Fruit fly (Drosophila melanogaster) whole organism, embryonic: ENCODE measurements around the gene Pink1.

Source experiments
- Adf1 ChIP-seq: fragments of 200-800 bp; sonication (Bioruptor generic); IDR thresholded peaks from 2 replicates; pipeline ENCODE4 v1.3.6; 2022; ENCODE audit warnings: missing biosample characterization, missing genetic modification characterization
- B-H2 ChIP-seq: fragments of 200-800 bp; sonication (Bioruptor generic); optimal IDR thresholded peaks from 2 replicates; lab custom pipeline; 2018; ENCODE audit warnings: missing biosample characterization, mild to moderate bottlenecking, missing genetic modification characterization
- Bdp1 ChIP-seq: fragments of 200-800 bp; sonication (Bioruptor generic); optimal IDR thresholded peaks from 3 replicates; lab custom pipeline; 2016; ENCODE audit warnings: missing biosample characterization, missing genetic modification characterization
- CG10321 ChIP-seq: fragments of 200-800 bp; sonication (Bioruptor generic); IDR thresholded peaks from 2 replicates; pipeline ENCODE4 v1.3.6; 2022; ENCODE audit warnings: missing biosample characterization, missing genetic modification characterization
- CG10654 ChIP-seq: fragments of 200-800 bp; sonication (Bioruptor generic); optimal IDR thresholded peaks from 2 replicates; lab custom pipeline; 2016; ENCODE audit warnings: missing biosample characterization, missing genetic modification characterization
- CG11085 ChIP-seq: fragments of 200-800 bp; sonication (Bioruptor generic); IDR thresholded peaks from 2 replicates; pipeline ENCODE4 v1.3.6; 2022; ENCODE audit warnings: missing biosample characterization, missing genetic modification characterization
- CG11456 ChIP-seq: fragments of 200-800 bp; sonication (Bioruptor generic); IDR thresholded peaks from 3 replicates; pipeline ENCODE4 v1.3.6; 2022; ENCODE audit warnings: missing biosample characterization, missing genetic modification characterization
- CG12659 ChIP-seq: fragments of 200-800 bp; sonication (Bioruptor generic); optimal IDR thresholded peaks from 3 replicates; lab custom pipeline; 2017; ENCODE audit warnings: mild to moderate bottlenecking, missing biosample characterization, missing genetic modification reagents, missing genetic modification characterization
- CG13894 ChIP-seq: fragments of 200-800 bp; sonication (Bioruptor generic); optimal IDR thresholded peaks from 3 replicates; lab custom pipeline; 2018; ENCODE audit warnings: missing biosample characterization, mild to moderate bottlenecking, missing genetic modification characterization, moderate library complexity
- CG15269 ChIP-seq: fragments of 200-800 bp; sonication (Bioruptor generic); optimal IDR thresholded peaks from 2 replicates; lab custom pipeline; 2018; ENCODE audit warnings: missing biosample characterization, mild to moderate bottlenecking, missing genetic modification characterization, moderate library complexity
- CG16779 ChIP-seq: fragments of 200-800 bp; sonication (Bioruptor generic); IDR thresholded peaks from 2 replicates; pipeline ENCODE4 v1.3.6; 2022; ENCODE audit warnings: missing biosample characterization, missing genetic modification characterization
- CG30020 ChIP-seq: fragments of 200-800 bp; optimal IDR thresholded peaks from 2 replicates; lab custom pipeline; 2019; ENCODE audit warnings: missing biosample characterization, mild to moderate bottlenecking, missing genetic modification characterization, moderate library complexity
- CG3163 ChIP-seq: fragments of 200-800 bp; sonication (Bioruptor generic); optimal IDR thresholded peaks from 3 replicates; lab custom pipeline; 2016; ENCODE audit warnings: missing biosample characterization, missing genetic modification characterization
- CG32767 ChIP-seq: fragments of 200-800 bp; sonication (Bioruptor generic); IDR thresholded peaks from 2 replicates; pipeline ENCODE4 v1.3.6; 2022; ENCODE audit warnings: missing biosample characterization, missing genetic modification characterization
- CG3407 ChIP-seq: fragments of 200-800 bp; sonication (Bioruptor generic); optimal IDR thresholded peaks from 2 replicates; lab custom pipeline; 2018; ENCODE audit warnings: missing biosample characterization, mild to moderate bottlenecking, missing genetic modification characterization
- CG5953 ChIP-seq: fragments of 200-800 bp; sonication (Bioruptor generic); IDR thresholded peaks from 2 replicates; pipeline ENCODE4 v1.3.6; 2022; ENCODE audit warnings: missing biosample characterization, missing genetic modification characterization
- CG6254 ChIP-seq: fragments of 200-800 bp; sonication (Bioruptor generic); optimal IDR thresholded peaks from 3 replicates; lab custom pipeline; 2017; ENCODE audit warnings: mild to moderate bottlenecking, missing biosample characterization, missing genetic modification reagents, missing genetic modification characterization
- CG6272 ChIP-seq: fragments of 200-800 bp; sonication (Bioruptor generic); IDR thresholded peaks from 2 replicates; pipeline ENCODE4 v1.3.6; 2022; ENCODE audit warnings: missing biosample characterization, missing genetic modification characterization
- CG8388 ChIP-seq: fragments of 200-800 bp; sonication (Bioruptor generic); optimal IDR thresholded peaks from 2 replicates; lab custom pipeline; 2019; ENCODE audit warnings: missing biosample characterization, mild to moderate bottlenecking, missing genetic modification characterization, moderate library complexity
- CG8944 ChIP-seq: fragments of 200-800 bp; sonication (Bioruptor generic); optimal IDR thresholded peaks from 3 replicates; lab custom pipeline; 2016; ENCODE audit warnings: missing biosample characterization, missing genetic modification characterization
- Camta ChIP-seq: fragments of 200-800 bp; sonication (Bioruptor generic); optimal IDR thresholded peaks from 2 replicates; lab custom pipeline; 2016; ENCODE audit warnings: missing biosample characterization, missing genetic modification characterization
- CkIIα-i1 ChIP-seq: fragments of 200-800 bp; sonication (Bioruptor generic); IDR thresholded peaks from 2 replicates; pipeline ENCODE4 v1.3.6; 2022; ENCODE audit warnings: missing biosample characterization, missing genetic modification characterization
- D19A ChIP-seq: fragments of 200-800 bp; optimal IDR thresholded peaks from 3 replicates; lab custom pipeline; 2019; ENCODE audit warnings: missing biosample characterization, mild to moderate bottlenecking, missing genetic modification characterization, moderate library complexity
- E2f1 ChIP-seq: fragments of 200-800 bp; sonication (Bioruptor generic); IDR thresholded peaks from 2 replicates; pipeline ENCODE4 v1.3.6; 2022; ENCODE audit warnings: missing biosample characterization, missing genetic modification characterization
- Eip74EF ChIP-seq, 2 experiments: fragments of 200-800 bp in 1 of 2; fragments of >200 bp in 1 of 2; sonication (Bioruptor generic) in 1 of 2; optimal IDR thresholded peaks; 2 replicates each; lab custom pipeline; 2017 to 2019; ENCODE audit warnings: missing biosample characterization in 2 of 2, missing genetic modification characterization in 2 of 2, mild to moderate bottlenecking in 1 of 2, moderate library complexity in 1 of 2
- Elba2 ChIP-seq: fragments of 200-800 bp; sonication (Bioruptor generic); optimal IDR thresholded peaks from 3 replicates; lab custom pipeline; 2016; ENCODE audit warnings: missing biosample characterization, missing genetic modification characterization
- HHEX ChIP-seq: fragments of 200-800 bp; sonication (Bioruptor generic); optimal IDR thresholded peaks from 3 replicates; lab custom pipeline; 2017; ENCODE audit warnings: missing biosample characterization, mild to moderate bottlenecking, missing genetic modification characterization, missing genetic modification reagents
- Hr51 ChIP-seq, 2 experiments: fragments of 200-800 bp; sonication (Bioruptor generic); optimal IDR thresholded peaks; 2 replicates in 1 of 2; 3 replicates in 1 of 2; lab custom pipeline; 2016 to 2018; ENCODE audit warnings: missing biosample characterization in 2 of 2, missing genetic modification characterization in 2 of 2, mild to moderate bottlenecking in 1 of 2, moderate library complexity in 1 of 2
- Hsf ChIP-seq: fragments of 200-800 bp; sonication (Bioruptor generic); optimal IDR thresholded peaks from 3 replicates; lab custom pipeline; 2016; ENCODE audit warnings: missing biosample characterization, missing genetic modification characterization
- Jarid2 ChIP-seq: fragments of 200-800 bp; sonication (Bioruptor generic); optimal IDR thresholded peaks from 3 replicates; lab custom pipeline; 2017; ENCODE audit warnings: mild to moderate bottlenecking, missing biosample characterization, missing genetic modification reagents, missing genetic modification characterization
- Sox100B ChIP-seq: fragments of 200-800 bp; sonication (Bioruptor generic); optimal IDR thresholded peaks from 3 replicates; lab custom pipeline; 2018; ENCODE audit warnings: missing biosample characterization, mild to moderate bottlenecking, missing genetic modification characterization
- Sry-δ ChIP-seq: fragments of 200-800 bp; sonication (Bioruptor generic); optimal IDR thresholded peaks from 2 replicates; lab custom pipeline; 2016; ENCODE audit warnings: missing biosample characterization, missing genetic modification characterization
- bcd ChIP-seq: fragments of 200-800 bp; sonication (Bioruptor generic); optimal IDR thresholded peaks from 2 replicates; lab custom pipeline; 2017; ENCODE audit warnings: missing biosample characterization, mild to moderate bottlenecking, missing genetic modification characterization
- disco-r ChIP-seq: fragments of 200-800 bp; sonication (Bioruptor generic); optimal IDR thresholded peaks from 2 replicates; lab custom pipeline; 2016; ENCODE audit warnings: missing biosample characterization, missing genetic modification characterization
- dm ChIP-seq: fragments of 200-800 bp; sonication (Bioruptor generic); optimal IDR thresholded peaks from 3 replicates; lab custom pipeline; 2016; ENCODE audit warnings: missing biosample characterization, missing genetic modification characterization
- dmrt99B ChIP-seq: fragments of 200-800 bp; sonication (Bioruptor generic); optimal IDR thresholded peaks from 2 replicates; lab custom pipeline; 2018; ENCODE audit warnings: missing biosample characterization, mild to moderate bottlenecking, missing genetic modification characterization, moderate library complexity
- fd102C ChIP-seq: fragments of 200-800 bp; sonication (Bioruptor generic); optimal IDR thresholded peaks from 2 replicates; lab custom pipeline; 2018; ENCODE audit warnings: missing biosample characterization, mild to moderate bottlenecking, missing genetic modification characterization, moderate library complexity
- grau ChIP-seq: fragments of 200-800 bp; optimal IDR thresholded peaks from 3 replicates; lab custom pipeline; 2019; ENCODE audit warnings: missing biosample characterization, mild to moderate bottlenecking, missing genetic modification characterization, moderate library complexity
- h ChIP-seq: fragments of >200 bp; optimal IDR thresholded peaks from 2 replicates; lab custom pipeline; 2017
- ham ChIP-seq: fragments of 200-800 bp; sonication (Bioruptor generic); IDR thresholded peaks from 2 replicates; pipeline ENCODE4 v1.3.6; 2022; ENCODE audit warnings: missing biosample characterization, missing genetic modification characterization
- hb ChIP-seq: fragments of 200-800 bp; sonication (Bioruptor generic); IDR thresholded peaks from 3 replicates; pipeline ENCODE4 v1.3.6; 2022; ENCODE audit warnings: missing biosample characterization, missing genetic modification characterization; ENCODE audit not compliant: partially characterized antibody
- hbn ChIP-seq: fragments of 200-800 bp; sonication (Bioruptor generic); IDR thresholded peaks from 2 replicates; pipeline ENCODE4 v1.3.6; 2022; ENCODE audit warnings: missing biosample characterization, missing genetic modification characterization; ENCODE audit not compliant: partially characterized antibody
- jumu ChIP-seq: fragments of 200-800 bp; sonication (Bioruptor generic); optimal IDR thresholded peaks from 3 replicates; lab custom pipeline; 2016; ENCODE audit warnings: missing biosample characterization, missing genetic modification characterization
- kah ChIP-seq: fragments of 200-800 bp; sonication (Bioruptor generic); optimal IDR thresholded peaks from 2 replicates; lab custom pipeline; 2018; ENCODE audit warnings: missing biosample characterization, mild to moderate bottlenecking, missing genetic modification characterization
- nmo ChIP-seq: fragments of 200-800 bp; sonication (Bioruptor generic); optimal IDR thresholded peaks from 2 replicates; lab custom pipeline; 2018; ENCODE audit warnings: missing biosample characterization, mild to moderate bottlenecking, missing genetic modification characterization, moderate library complexity
- otp ChIP-seq: fragments of 200-800 bp; sonication (Bioruptor generic); IDR thresholded peaks from 3 replicates; pipeline ENCODE4, ENCODE4 v1.3.6; 2022; ENCODE audit warnings: missing biosample characterization, missing genetic modification characterization
- toy ChIP-seq: fragments of 200-800 bp; sonication (Bioruptor generic); IDR thresholded peaks from 2 replicates; pipeline ENCODE4 v1.3.6; 2022; ENCODE audit warnings: missing biosample characterization, missing genetic modification characterization
- trem ChIP-seq: fragments of 200-800 bp; optimal IDR thresholded peaks from 3 replicates; lab custom pipeline; 2019; ENCODE audit warnings: missing biosample characterization, mild to moderate bottlenecking, missing genetic modification characterization, moderate library complexity
- twi ChIP-seq: fragments of 200-800 bp; optimal IDR thresholded peaks from 2 replicates; lab custom pipeline; 2019; ENCODE audit warnings: missing biosample characterization, mild to moderate bottlenecking, missing genetic modification characterization, moderate library complexity
- zen2 ChIP-seq: fragments of 200-800 bp; sonication (Bioruptor generic); IDR thresholded peaks from 3 replicates; pipeline ENCODE4 v1.3.6; 2022; ENCODE audit warnings: missing biosample characterization, missing genetic modification characterization; ENCODE audit not compliant: partially characterized antibody

The Pink1 gene

dm6 chrX:6699255-6699885 lies 15.8 kb downstream of the Pink1 start, which contains the start of gene CG14441 (continued):
- TF ChIP-seq Hsf (GFP tag; lab: Kevin White, UChicago) (peak; percentile 26), hbn (GFP tag; lab: Robert Waterston, UW) (peak; percentile 99), trem (no peak), CG30020 (peak; percentile 6), D19A (tag; lab: Kevin White, UChicago) (peak; percentile 34), CG3163 (GFP tag; lab: Kevin White, UChicago) (peak; percentile 32), bcd (GFP tag; lab: Kevin White, UChicago) (peak; percentile 30), CG6254 (GFP tag; lab: Kevin White, UChicago) (peak; percentile 34), CG10654 (GFP tag; lab: Kevin White, UChicago) (no peak), CG13894 (tag; lab: Kevin White, UChicago) (peak; percentile 77), CG16779 (GFP tag; lab: Robert Waterston, UW) (no peak), CkIIα-i1 (no peak), jumu (peak; percentile 12), CG8388 (peak; percentile 19), twi (peak; percentile 37), CG32767 (no peak), dmrt99B (tag; lab: Kevin White, UChicago) (peak; percentile 56), dm (peak; percentile 64), Hr51 (GFP tag; optimal IDR thresholded peaks at IDR 0.05; lab: Kevin White, UChicago) (peak in 1 of 2 experiments; percentile 48), CG15269 (tag; lab: Kevin White, UChicago) (peak; percentile 46), B-H2 (GFP tag; lab: Kevin White, UChicago) (peak; percentile 78), disco-r (GFP tag; lab: Kevin White, UChicago) (peak; percentile 52), CG8944 (no peak), HHEX (GFP tag; lab: Kevin White, UChicago) (peak; percentile 56), nmo (GFP tag; lab: Kevin White, UChicago) (peak; percentile 38), Sry-δ (GFP tag; lab: Kevin White, UChicago) (peak; percentile 31), Bdp1 (GFP tag; lab: Kevin White, UChicago) (no peak), CG11085 (GFP tag; lab: Robert Waterston, UW) (no peak), Adf1 (GFP tag; lab: Robert Waterston, UW) (peak; percentile 41; the same call in 1 of the 2 replicates), CG5953 (GFP tag; lab: Robert Waterston, UW) (no peak), Camta (GFP tag; lab: Kevin White, UChicago) (peak; percentile 30), fd102C (GFP tag; lab: Kevin White, UChicago) (no peak), kah (GFP tag; lab: Kevin White, UChicago) (peak; percentile 24), E2f1 (GFP tag; lab: Robert Waterston, UW) (no peak), Elba2 (GFP tag; lab: Kevin White, UChicago) (no peak), CG12659 (GFP tag; lab: Kevin White, UChicago) (peak; percentile 35), otp (GFP tag; lab: Robert Waterston, UW) (peak; percentile 39; the same call in 1 of the 3 replicates), hb (GFP tag; lab: Robert Waterston, UW) (peak; percentile 93), ham (GFP tag; lab: Robert Waterston, UW) (no peak), h (no peak), CG3407 (no peak), CG11456 (GFP tag; lab: Robert Waterston, UW) (no peak), Sox100B (GFP tag; lab: Kevin White, UChicago) (peak; percentile 56), CG6272 (GFP tag; lab: Robert Waterston, UW) (no peak; the same call in 1 of the 2 replicates), zen2 (peak; percentile 98), Jarid2 (GFP tag; lab: Kevin White, UChicago) (peak; percentile 83), Eip74EF (GFP tag; optimal IDR thresholded peaks at IDR 0.05; lab: Kevin White, UChicago) (peak in 1 of 2 experiments; percentile 66), CG10321 (GFP tag; lab: Robert Waterston, UW) (no peak), toy (0 out of 2 replicates have a peak, but pooled peaks have one; percentile 27), grau (tag; lab: Kevin White, UChicago) (peak; percentile 65)
